Fruit fly (Drosophila melanogaster) whole organism, embryonic: ENCODE data around the gene Nnp-1.

Experiments used
- ATbp ChIP-seq: fragments of 200-800 bp; sonication (Bioruptor generic); optimal IDR thresholded peaks from 2 replicates; lab custom pipeline; 2017; ENCODE audit warnings: missing biosample characterization, mild to moderate bottlenecking, missing genetic modification characterization, missing genetic modification reagents
- Asciz ChIP-seq: fragments of 200-800 bp; sonication (Bioruptor generic); optimal IDR thresholded peaks from 2 replicates; lab custom pipeline; 2017; ENCODE audit warnings: missing biosample characterization, mild to moderate bottlenecking, missing genetic modification characterization, missing genetic modification reagents
- Awh ChIP-seq: fragments of 200-800 bp; sonication (Bioruptor generic); IDR thresholded peaks from 2 replicates; pipeline ENCODE4, ENCODE4 v1.3.6; 2022; ENCODE audit warnings: missing biosample characterization, missing genetic modification characterization
- CG10543 ChIP-seq: fragments of 200-800 bp; sonication (Bioruptor generic); optimal IDR thresholded peaks from 3 replicates; lab custom pipeline; 2017; ENCODE audit warnings: missing biosample characterization, mild to moderate bottlenecking, missing genetic modification characterization, moderate library complexity
- CG12071 ChIP-seq: fragments of 200-800 bp; sonication (Bioruptor generic); optimal IDR thresholded peaks from 3 replicates; lab custom pipeline; 2018; ENCODE audit warnings: missing biosample characterization, mild to moderate bottlenecking, missing genetic modification characterization
- CG13287 ChIP-seq: fragments of 200-800 bp; sonication (Bioruptor generic); IDR thresholded peaks from 2 replicates; pipeline ENCODE4 v1.3.6; 2022; ENCODE audit warnings: missing biosample characterization, missing genetic modification characterization; ENCODE audit not compliant: partially characterized antibody
- CG13424 ChIP-seq: fragments of 200-800 bp; sonication (Bioruptor generic); optimal IDR thresholded peaks from 2 replicates; lab custom pipeline; 2019; ENCODE audit warnings: missing biosample characterization, mild to moderate bottlenecking, missing genetic modification characterization, moderate library complexity
- CG15269 ChIP-seq: fragments of 200-800 bp; sonication (Bioruptor generic); optimal IDR thresholded peaks from 2 replicates; lab custom pipeline; 2018; ENCODE audit warnings: missing biosample characterization, mild to moderate bottlenecking, missing genetic modification characterization, moderate library complexity
- CG17361 ChIP-seq: fragments of 200-800 bp; sonication (Bioruptor generic); IDR thresholded peaks from 3 replicates; pipeline ENCODE4 v1.3.6; 2022; ENCODE audit warnings: missing biosample characterization, missing genetic modification characterization
- CG18764 ChIP-seq: fragments of 200-800 bp; sonication (Bioruptor generic); optimal IDR thresholded peaks from 3 replicates; lab custom pipeline; 2016; ENCODE audit warnings: missing biosample characterization, missing genetic modification characterization
- CG31365 ChIP-seq: fragments of 200-800 bp; sonication (Bioruptor generic); optimal IDR thresholded peaks from 2 replicates; lab custom pipeline; 2018; ENCODE audit warnings: missing biosample characterization, mild to moderate bottlenecking, missing genetic modification characterization
- CG32532 ChIP-seq: fragments of 200-800 bp; sonication (Bioruptor generic); IDR thresholded peaks from 2 replicates; pipeline ENCODE4 v1.3.6; 2022; ENCODE audit warnings: missing biosample characterization, missing genetic modification characterization
- CG4360 ChIP-seq: fragments of 200-800 bp; sonication (Bioruptor generic); IDR thresholded peaks from 2 replicates; pipeline ENCODE4 v1.3.6; 2022; ENCODE audit warnings: missing biosample characterization, missing genetic modification characterization
- CG6854 ChIP-seq: fragments of 200-800 bp; sonication (Bioruptor generic); optimal IDR thresholded peaks from 3 replicates; lab custom pipeline; 2017; ENCODE audit warnings: missing biosample characterization, mild to moderate bottlenecking, missing genetic modification characterization
- CG7357 ChIP-seq: fragments of 200-800 bp; sonication (Bioruptor generic); IDR thresholded peaks from 3 replicates; pipeline ENCODE4 v1.3.6; 2022; ENCODE audit warnings: missing biosample characterization, missing genetic modification characterization
- CG8290 ChIP-seq, 3 experiments: fragments of 200-800 bp; sonication (Bioruptor generic); optimal IDR thresholded peaks; 2 replicates each; lab custom pipeline; 2016 to 2019; ENCODE audit warnings: missing biosample characterization in 3 of 3, missing genetic modification characterization in 3 of 3, mild to moderate bottlenecking in 2 of 3, moderate library complexity in 1 of 3
- CG9437 ChIP-seq: fragments of 200-800 bp; sonication (Bioruptor generic); optimal IDR thresholded peaks from 2 replicates; lab custom pipeline; 2018; ENCODE audit warnings: missing biosample characterization, mild to moderate bottlenecking, missing genetic modification characterization
- CTCF ChIP-seq: fragments of 200-800 bp; sonication (Bioruptor generic); optimal IDR thresholded peaks from 2 replicates; lab custom pipeline; 2017; ENCODE audit warnings: missing biosample characterization, mild to moderate bottlenecking, missing genetic modification characterization, moderate library complexity
- Dfd ChIP-seq, 2 experiments: fragments of >200 bp; optimal IDR thresholded peaks; 2 replicates each; lab custom pipeline; 2017; ENCODE audit warnings: missing biosample characterization in 2 of 2, missing genetic modification characterization in 2 of 2
- HHEX ChIP-seq: fragments of 200-800 bp; sonication (Bioruptor generic); optimal IDR thresholded peaks from 3 replicates; lab custom pipeline; 2017; ENCODE audit warnings: missing biosample characterization, mild to moderate bottlenecking, missing genetic modification characterization, missing genetic modification reagents
- Hand ChIP-seq: fragments of 200-800 bp; sonication (Bioruptor generic); optimal IDR thresholded peaks from 2 replicates; lab custom pipeline; 2017; ENCODE audit warnings: mild to moderate bottlenecking, missing biosample characterization, missing genetic modification reagents, missing genetic modification characterization
- Hr3 ChIP-seq: fragments of 200-800 bp; sonication (Bioruptor generic); optimal IDR thresholded peaks from 3 replicates; lab custom pipeline; 2016; ENCODE audit warnings: missing biosample characterization, missing genetic modification characterization
- Kr ChIP-seq: fragments of 200-800 bp; sonication (Bioruptor generic); optimal IDR thresholded peaks from 2 replicates; lab custom pipeline; 2017; ENCODE audit warnings: missing biosample characterization, mild to moderate bottlenecking, missing genetic modification characterization
- Myb ChIP-seq: fragments of 200-800 bp; sonication (Bioruptor generic); optimal IDR thresholded peaks from 2 replicates; lab custom pipeline; 2016; ENCODE audit warnings: missing biosample characterization, missing genetic modification characterization
- NK7.1 ChIP-seq: fragments of 200-800 bp; sonication (Bioruptor generic); optimal IDR thresholded peaks from 3 replicates; lab custom pipeline; 2016; ENCODE audit warnings: missing biosample characterization, missing genetic modification characterization
- Six4 ChIP-seq: fragments of 200-800 bp; sonication (Bioruptor generic); optimal IDR thresholded peaks from 2 replicates; lab custom pipeline; 2016; ENCODE audit warnings: missing biosample characterization, missing genetic modification characterization
- Sox100B ChIP-seq: fragments of 200-800 bp; sonication (Bioruptor generic); optimal IDR thresholded peaks from 3 replicates; lab custom pipeline; 2018; ENCODE audit warnings: missing biosample characterization, mild to moderate bottlenecking, missing genetic modification characterization
- Sry-β ChIP-seq: fragments of 200-800 bp; sonication (Bioruptor generic); optimal IDR thresholded peaks from 2 replicates; lab custom pipeline; 2018; ENCODE audit warnings: missing biosample characterization, mild to moderate bottlenecking, missing genetic modification characterization, moderate library complexity
- Xrp1 ChIP-seq: fragments of 200-800 bp; sonication (Bioruptor generic); IDR thresholded peaks from 2 replicates; pipeline ENCODE4 v1.3.6; 2022; ENCODE audit warnings: missing biosample characterization, missing genetic modification characterization
- al ChIP-seq: fragments of 200-800 bp; sonication (Bioruptor generic); IDR thresholded peaks from 2 replicates; pipeline ENCODE4 v1.3.6; 2022; ENCODE audit warnings: missing biosample characterization, missing genetic modification characterization
- amos ChIP-seq: fragments of 200-800 bp; sonication (Bioruptor generic); IDR thresholded peaks from 2 replicates; pipeline ENCODE4 v1.3.6; 2022; ENCODE audit warnings: missing biosample characterization, missing genetic modification characterization; ENCODE audit not compliant: partially characterized antibody
- cato ChIP-seq: fragments of 200-800 bp; sonication (Bioruptor generic); optimal IDR thresholded peaks from 2 replicates; lab custom pipeline; 2016; ENCODE audit warnings: missing biosample characterization, missing genetic modification characterization, borderline replicate concordance
- dimm ChIP-seq: fragments of 200-800 bp; sonication (Bioruptor generic); IDR thresholded peaks from 2 replicates; pipeline ENCODE4 v1.3.6; 2022; ENCODE audit warnings: missing biosample characterization, missing genetic modification characterization
- fd64A ChIP-seq: fragments of 200-800 bp; sonication (Bioruptor generic); optimal IDR thresholded peaks from 3 replicates; lab custom pipeline; 2018; ENCODE audit warnings: missing biosample characterization, mild to moderate bottlenecking, missing genetic modification characterization
- ftz-f1 ChIP-seq: fragments of 200-800 bp; sonication (Bioruptor generic); optimal IDR thresholded peaks from 2 replicates; lab custom pipeline; 2016; ENCODE audit warnings: missing biosample characterization, missing genetic modification characterization
- hkb ChIP-seq, 2 experiments: fragments of 200-800 bp in 1 of 2; fragments of >200 bp in 1 of 2; sonication (Bioruptor generic) in 1 of 2; IDR thresholded peaks in 1 of 2; optimal IDR thresholded peaks in 1 of 2; 2 replicates each; pipeline versions ENCODE4 v1.3.6 to Lab custom; 2017 to 2022; ENCODE audit warnings: missing biosample characterization in 1 of 2, missing genetic modification characterization in 1 of 2
- insv ChIP-seq, 2 experiments: fragments of 200-800 bp; sonication (Bioruptor generic); optimal IDR thresholded peaks; 3 replicates each; lab custom pipeline; 2016 to 2018; ENCODE audit warnings: missing biosample characterization in 2 of 2, missing genetic modification characterization in 2 of 2
- nmo ChIP-seq: fragments of 200-800 bp; sonication (Bioruptor generic); optimal IDR thresholded peaks from 2 replicates; lab custom pipeline; 2018; ENCODE audit warnings: missing biosample characterization, mild to moderate bottlenecking, missing genetic modification characterization, moderate library complexity
- pfk ChIP-seq: fragments of 200-800 bp; sonication (Bioruptor generic); optimal IDR thresholded peaks from 2 replicates; lab custom pipeline; 2018; ENCODE audit warnings: missing biosample characterization, mild to moderate bottlenecking, missing genetic modification characterization, moderate library complexity
- phol ChIP-seq: fragments of 200-800 bp; sonication (Bioruptor generic); optimal IDR thresholded peaks from 3 replicates; lab custom pipeline; 2018; ENCODE audit warnings: missing biosample characterization, mild to moderate bottlenecking, missing genetic modification characterization, moderate library complexity
- pros ChIP-seq: fragments of 200-800 bp; sonication (Bioruptor generic); optimal IDR thresholded peaks from 3 replicates; lab custom pipeline; 2019; ENCODE audit warnings: missing biosample characterization, mild to moderate bottlenecking, missing genetic modification characterization, moderate library complexity
- rib ChIP-seq: fragments of 200-800 bp; sonication (Bioruptor generic); IDR thresholded peaks from 2 replicates; pipeline ENCODE4 v1.3.6; 2022; ENCODE audit warnings: missing biosample characterization, missing genetic modification characterization
- salm ChIP-seq: fragments of 200-800 bp; sonication (Bioruptor generic); optimal IDR thresholded peaks from 2 replicates; lab custom pipeline; 2018; ENCODE audit warnings: missing biosample characterization, mild to moderate bottlenecking, missing genetic modification characterization
- sens ChIP-seq: fragments of 200-800 bp; sonication (Bioruptor generic); peaks from one replicate; lab custom pipeline; 2016; ENCODE audit warnings: missing biosample characterization, missing genetic modification characterization
- so ChIP-seq: fragments of 200-800 bp; sonication (Bioruptor generic); IDR thresholded peaks from 3 replicates; pipeline ENCODE4 v1.3.6; 2022; ENCODE audit warnings: missing biosample characterization, missing genetic modification characterization
- tap ChIP-seq: fragments of 200-800 bp; optimal IDR thresholded peaks from 3 replicates; lab custom pipeline; 2019; ENCODE audit warnings: missing biosample characterization, mild to moderate bottlenecking, missing genetic modification characterization, moderate library complexity

Gene Nnp-1

DNA sequence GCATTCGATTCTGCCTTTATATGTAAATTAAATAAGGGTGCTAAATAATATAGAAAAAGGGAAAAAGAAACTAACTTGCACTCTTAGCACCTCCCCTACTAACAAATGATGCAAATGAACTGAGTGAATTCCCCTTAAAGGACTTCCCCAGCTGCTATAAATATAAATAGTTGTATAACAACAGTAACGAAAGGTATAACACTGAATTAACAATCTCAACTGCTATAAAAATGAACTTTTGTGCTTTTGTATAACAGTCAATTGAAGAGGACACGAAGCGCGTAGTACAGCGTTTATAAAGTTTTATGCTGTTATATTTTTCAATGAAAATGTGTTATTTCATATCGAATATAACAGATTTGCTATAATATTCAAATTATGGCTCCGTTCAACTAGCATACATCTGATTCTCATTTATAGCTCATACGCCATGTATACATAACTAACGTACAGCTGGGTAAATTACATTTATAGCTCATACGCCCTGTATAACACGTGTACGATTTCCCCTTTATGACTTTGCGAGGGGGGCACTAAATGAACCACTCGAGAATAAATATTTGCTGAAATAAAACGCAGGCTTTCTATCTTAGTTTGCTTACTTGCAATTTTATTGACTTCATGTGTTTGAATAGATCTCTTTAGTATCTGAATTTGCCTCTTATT lies 16.6 kb downstream of the Nnp-1 start:
- TF ChIP-seq CG32532 (GFP tag; lab: Robert Waterston, UW) (0 out of 2 replicates have a peak, but pooled peaks have one; percentile 7), pros (GFP tag; lab: Kevin White, UChicago) (no peak), CG9437 (GFP tag; lab: Kevin White, UChicago) (peak; percentile 1), Six4 (no peak), al (GFP tag; lab: Robert Waterston, UW) (no peak), CTCF (GFP tag; lab: Kevin White, UChicago) (peak; percentile 47), Awh (0 out of 2 replicates have a peak, but pooled peaks have one; percentile 17), CG4360 (GFP tag; lab: Robert Waterston, UW) (no peak), pfk (GFP tag; lab: Kevin White, UChicago) (no peak), hkb (optimal IDR thresholded peaks at IDR 0.05; lab: Kevin White, UChicago) (no peak), hkb (GFP tag; IDR thresholded peaks at IDR 0.05; lab: Robert Waterston, UW) (no peak), salm (tag; lab: Kevin White, UChicago) (no peak), CG10543 (GFP tag; lab: Kevin White, UChicago) (no peak), CG6854 (peak; percentile 23), Sox100B (GFP tag; lab: Kevin White, UChicago) (peak; percentile 43), fd64A (GFP tag; lab: Kevin White, UChicago) (peak; percentile 29), tap (peak; percentile 36), Asciz (GFP tag; lab: Kevin White, UChicago) (peak; percentile 35), phol (tag; lab: Kevin White, UChicago) (no peak), CG17361 (no peak), Sry-β (no peak)

DNA sequence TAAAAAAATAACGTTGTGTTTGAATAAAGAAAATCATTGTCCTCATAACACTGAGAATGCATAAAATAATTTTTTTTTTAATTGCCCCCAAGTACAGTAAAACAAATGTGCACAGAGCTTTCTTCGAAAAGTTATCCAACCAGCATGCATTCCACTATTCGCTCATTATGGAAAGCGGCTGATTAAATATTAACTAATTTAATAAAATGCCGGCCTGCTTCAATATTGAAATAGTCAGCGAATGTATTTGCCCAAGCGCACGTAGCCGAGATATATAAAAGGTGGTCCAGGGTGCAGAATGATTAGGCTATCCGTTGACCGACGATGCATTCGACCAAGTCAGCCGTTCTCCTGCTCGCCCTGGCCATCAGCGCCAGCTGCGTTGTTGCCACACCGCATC lies 18.5 kb downstream of the Nnp-1 start, which contains the start of gene CG16826:
Gene CG16826 (plus strand): TSS at position 301 of the 400 bp plus-strand sequence.
- TF ChIP-seq nmo (GFP tag; lab: Kevin White, UChicago) = no peak
- TF ChIP-seq sens (GFP tag; lab: Kevin White, UChicago) = no peak
- TF ChIP-seq Xrp1 (GFP tag; lab: Robert Waterston, UW) = no peak
- TF ChIP-seq NK7.1 (GFP tag; lab: Kevin White, UChicago) = no peak
- TF ChIP-seq Hand (GFP tag; lab: Kevin White, UChicago) = no peak
- TF ChIP-seq CG15269 (tag; lab: Kevin White, UChicago) = no peak
- TF ChIP-seq CG12071 (GFP tag; lab: Kevin White, UChicago) = no peak
- TF ChIP-seq cato = no peak
- no peak for TF ChIP-seq Hr3 (GFP tag; lab: Kevin White, UChicago)
- no peak for TF ChIP-seq ATbp (GFP tag; lab: Kevin White, UChicago)
- TF ChIP-seq Dfd (GFP tag; optimal IDR thresholded peaks at IDR 0.05; lab: Kevin White, UChicago) = no peak
- TF ChIP-seq dimm (GFP tag; lab: Robert Waterston, UW) = no peak

DNA sequence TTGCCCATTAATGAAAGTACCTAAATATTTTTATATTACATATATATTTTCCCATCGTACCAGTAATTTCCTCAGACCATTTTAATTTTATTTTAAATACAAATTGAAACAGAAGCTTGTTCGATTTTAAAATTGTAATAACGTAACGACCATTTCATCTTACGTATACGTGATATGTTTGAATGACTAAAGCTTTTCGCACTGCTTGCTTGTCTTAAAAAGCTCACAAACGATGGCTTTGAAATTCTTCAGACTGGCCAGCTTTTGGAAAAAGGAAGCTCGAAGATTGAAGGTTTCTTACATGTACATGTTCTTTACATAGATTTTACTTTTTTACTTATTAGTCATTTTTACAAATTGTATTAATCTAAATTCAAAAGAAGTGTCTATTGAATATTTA lies 33.3 kb downstream of the Nnp-1 start:
- TF ChIP-seq Kr (GFP tag; lab: Kevin White, UChicago) = no peak
- TF ChIP-seq CG9437 (GFP tag; lab: Kevin White, UChicago) = peak; percentile 99
- no peak for TF ChIP-seq rib (GFP tag; lab: Robert Waterston, UW)
- TF ChIP-seq CG13424 (tag; lab: Kevin White, UChicago) = no peak
- TF ChIP-seq CG18764 (GFP tag; lab: Kevin White, UChicago) = no peak
- peak; percentile 57 for TF ChIP-seq CTCF (GFP tag; lab: Kevin White, UChicago)
- TF ChIP-seq CG31365 (tag; lab: Kevin White, UChicago) = peak; percentile 73
- peak; percentile 80 for TF ChIP-seq Myb (GFP tag; lab: Kevin White, UChicago)
- peak; percentile 13 for TF ChIP-seq ftz-f1 (GFP tag; lab: Kevin White, UChicago)
- TF ChIP-seq CG7357 (GFP tag; lab: Robert Waterston, UW) = no peak
- no peak for TF ChIP-seq HHEX
- peak; percentile 28; the same call in 1 of the 2 replicates for TF ChIP-seq amos (GFP tag; lab: Robert Waterston, UW)
- no peak for TF ChIP-seq CG8290 (GFP tag; optimal IDR thresholded peaks at IDR 0.05; lab: Kevin White, UChicago)
- TF ChIP-seq CG8290 (tag; optimal IDR thresholded peaks at IDR 0.05; lab: Kevin White, UChicago) = no peak
- TF ChIP-seq so (GFP tag; lab: Robert Waterston, UW) = no peak
- peak; percentile 33; the same call in 1 of the 2 replicates for TF ChIP-seq CG13287 (GFP tag; lab: Robert Waterston, UW)
- no peak for TF ChIP-seq insv (GFP tag; optimal IDR thresholded peaks at IDR 0.05; lab: Kevin White, UChicago)
